Worm (Caenorhabditis elegans) whole organism, L4 larva: ENCODE measurements around the gene ZK757.2.

Experiments
- D1046.2 ChIP-seq: fragments of 200-800 bp; sonication (Bioruptor generic); IDR thresholded peaks from 2 replicates; pipeline ENCODE4 v1.3.6; 2022; ENCODE audit warnings: missing genetic modification characterization, missing compliant biosample characterization
- T20F7.1 ChIP-seq: fragments of 200-800 bp; sonication (Bioruptor generic); optimal IDR thresholded peaks from 2 replicates; lab custom pipeline; 2018; ENCODE audit warnings: mild to moderate bottlenecking, missing genetic modification characterization, missing compliant biosample characterization
- T26A8.4 ChIP-seq: fragments of 200-800 bp; sonication (Bioruptor generic); IDR thresholded peaks from 2 replicates; pipeline ENCODE4 v1.3.6; 2022; ENCODE audit warnings: missing genetic modification characterization, missing compliant biosample characterization
- Y48G9A.11 ChIP-seq: fragments of 200-800 bp; sonication (Bioruptor generic); IDR thresholded peaks from 2 replicates; pipeline ENCODE4 v1.3.6; 2022; ENCODE audit warnings: missing genetic modification reagents, missing genetic modification characterization, missing compliant biosample characterization
- Y5F2A.4 ChIP-seq: fragments of 200-800 bp; sonication (Bioruptor generic); optimal IDR thresholded peaks from 2 replicates; lab custom pipeline; 2018; ENCODE audit warnings: mild to moderate bottlenecking, missing genetic modification characterization, missing compliant biosample characterization
- ZK337.2 ChIP-seq: fragments of 200-800 bp; sonication (Bioruptor generic); IDR thresholded peaks from 2 replicates; pipeline ENCODE4 v1.3.6; 2022; ENCODE audit warnings: missing genetic modification reagents, missing genetic modification characterization, missing compliant biosample characterization
- ZK546.5 ChIP-seq, 2 experiments: sonication (generic microtip); optimal IDR thresholded peaks; 2 replicates each; lab custom pipeline; 2017; ENCODE audit warnings: missing biosample characterization in 2 of 2, missing genetic modification characterization in 2 of 2
- aly-2 ChIP-seq: sonication (generic microtip); optimal IDR thresholded peaks from 2 replicates; lab custom pipeline; 2018; ENCODE audit warnings: missing biosample characterization, missing genetic modification characterization
- ceh-20 ChIP-seq: fragments of 200-800 bp; sonication (Bioruptor generic); IDR thresholded peaks from 2 replicates; pipeline ENCODE4 v1.3.6; 2022; ENCODE audit warnings: missing genetic modification reagents, missing genetic modification characterization, missing compliant biosample characterization
- ceh-32 ChIP-seq: sonication (generic microtip); optimal IDR thresholded peaks from 2 replicates; lab custom pipeline; 2016; ENCODE audit warnings: mild to moderate bottlenecking, missing genetic modification characterization, missing compliant biosample characterization; ENCODE audit not compliant: poor library complexity
- ceh-44 ChIP-seq: fragments of 200-800 bp; sonication (Bioruptor generic); IDR thresholded peaks from 2 replicates; pipeline ENCODE4 v1.3.6; 2022; ENCODE audit warnings: missing genetic modification reagents, missing genetic modification characterization, missing compliant biosample characterization
- ceh-82 ChIP-seq: sonication (generic microtip); optimal IDR thresholded peaks from 2 replicates; lab custom pipeline; 2017; ENCODE audit warnings: missing biosample characterization, missing genetic modification characterization
- ces-1 ChIP-seq: fragments of 150-350 bp; sonication (generic microtip); optimal IDR thresholded peaks from 4 replicates; lab custom pipeline; 2014; ENCODE audit warnings: missing biosample characterization, missing genetic modification reagents, missing genetic modification characterization
- ctbp-1 ChIP-seq: fragments of 200-800 bp; sonication (Bioruptor generic); IDR thresholded peaks from 2 replicates; pipeline ENCODE4 v1.3.6; 2022; ENCODE audit warnings: missing genetic modification reagents, missing genetic modification characterization, missing compliant biosample characterization
- daf-8 ChIP-seq: fragments of 200-800 bp; sonication (Bioruptor generic); IDR thresholded peaks from 2 replicates; pipeline ENCODE4 v1.3.6; 2022; ENCODE audit warnings: missing genetic modification characterization, missing compliant biosample characterization
- dmd-6 ChIP-seq: fragments of 200-800 bp; sonication (Bioruptor generic); IDR thresholded peaks from 2 replicates; pipeline ENCODE4 v1.3.6; 2022; ENCODE audit warnings: missing genetic modification reagents, missing genetic modification characterization, missing compliant biosample characterization
- dmd-8 ChIP-seq: fragments of 200-800 bp; sonication (Bioruptor generic); IDR thresholded peaks from 2 replicates; pipeline ENCODE4 v1.3.6; 2022; ENCODE audit warnings: missing genetic modification characterization, missing compliant biosample characterization
- dmd-9 ChIP-seq: fragments of 200-800 bp; sonication (Bioruptor generic); IDR thresholded peaks from 2 replicates; pipeline ENCODE4 v1.3.6; 2022; ENCODE audit warnings: missing genetic modification reagents, missing genetic modification characterization, missing compliant biosample characterization
- dpl-1 ChIP-seq: fragments of 150-350 bp; optimal IDR thresholded peaks from 2 replicates; lab custom pipeline; 2014; ENCODE audit warnings: missing biosample characterization, missing genetic modification reagents, missing genetic modification characterization
- egl-27 ChIP-seq: sonication (generic microtip); optimal IDR thresholded peaks from 3 replicates; lab custom pipeline; 2017; ENCODE audit warnings: missing biosample characterization, missing genetic modification reagents, missing genetic modification characterization
- egl-43 ChIP-seq: fragments of 200-800 bp; sonication (Bioruptor generic); IDR thresholded peaks from 2 replicates; pipeline ENCODE4 v1.3.6; 2022; ENCODE audit warnings: missing genetic modification reagents, missing genetic modification characterization, missing compliant biosample characterization
- hlh-11 ChIP-seq: fragments of 200-800 bp; sonication (Bioruptor generic); optimal IDR thresholded peaks from 2 replicates; lab custom pipeline; 2018; ENCODE audit warnings: mild to moderate bottlenecking, missing genetic modification characterization, missing compliant biosample characterization
- jun-1 ChIP-seq: fragments of 150-350 bp; optimal IDR thresholded peaks from 2 replicates; lab custom pipeline; 2014; ENCODE audit warnings: missing biosample characterization, missing genetic modification reagents, missing genetic modification characterization
- lin-1 ChIP-seq: fragments of 200-800 bp; sonication (Bioruptor generic); IDR thresholded peaks from 2 replicates; pipeline ENCODE4 v1.3.6; 2022; ENCODE audit warnings: missing genetic modification reagents, missing genetic modification characterization, missing compliant biosample characterization
- lin-15B ChIP-seq: fragments of 150-350 bp; sonication (generic microtip); optimal IDR thresholded peaks from 3 replicates; lab custom pipeline; 2014; ENCODE audit warnings: missing biosample characterization, missing genetic modification characterization
- lin-29 ChIP-seq: fragments of 200-800 bp; sonication (Bioruptor generic); IDR thresholded peaks from 2 replicates; pipeline ENCODE4 v1.3.6; 2022; ENCODE audit warnings: missing genetic modification reagents, missing genetic modification characterization, missing compliant biosample characterization
- lin-38 ChIP-seq: fragments of 200-800 bp; sonication (Bioruptor generic); IDR thresholded peaks from 2 replicates; pipeline ENCODE4 v1.3.6; 2022; ENCODE audit warnings: missing genetic modification reagents, missing genetic modification characterization, missing compliant biosample characterization
- lsy-2 ChIP-seq, 2 experiments: fragments of 150-350 bp in 1 of 2; sonication (generic microtip) in 1 of 2; optimal IDR thresholded peaks; 2 replicates each; lab custom pipeline; 2014 to 2017; ENCODE audit warnings: missing biosample characterization in 2 of 2, missing genetic modification characterization in 2 of 2
- mdt-29 ChIP-seq: fragments of 200-800 bp; sonication (Bioruptor generic); IDR thresholded peaks from 2 replicates; pipeline ENCODE4 v1.3.6; 2022; ENCODE audit warnings: missing genetic modification reagents, missing genetic modification characterization, missing compliant biosample characterization
- mxl-2 ChIP-seq: fragments of 200-800 bp; sonication (Bioruptor generic); conservative IDR thresholded peaks from 2 replicates; pipeline ENCODE4 v1.3.6; 2022; ENCODE audit warnings: missing genetic modification reagents, missing genetic modification characterization, missing compliant biosample characterization
- nhr-10 ChIP-seq: fragments of 150-350 bp; optimal IDR thresholded peaks from 2 replicates; lab custom pipeline; 2014; ENCODE audit warnings: missing biosample characterization, missing genetic modification characterization
- nhr-111 ChIP-seq: fragments of 200-800 bp; sonication (Bioruptor generic); optimal IDR thresholded peaks from 2 replicates; lab custom pipeline; 2018; ENCODE audit warnings: mild to moderate bottlenecking, missing genetic modification characterization, missing compliant biosample characterization
- nhr-25 ChIP-seq: sonication (generic microtip); optimal IDR thresholded peaks from 2 replicates; lab custom pipeline; 2017; ENCODE audit warnings: missing genetic modification characterization, mild to moderate bottlenecking, missing compliant biosample characterization, antibody characterized with exemption, moderate library complexity, borderline replicate concordance; ENCODE audit not compliant: insufficient read depth
- nhr-28 ChIP-seq: fragments of 150-350 bp; optimal IDR thresholded peaks from 2 replicates; lab custom pipeline; 2014; ENCODE audit warnings: missing biosample characterization, missing genetic modification characterization
- nhr-41 ChIP-seq: fragments of 200-800 bp; sonication (Bioruptor generic); IDR thresholded peaks from 2 replicates; pipeline ENCODE4 v1.3.6; 2022; ENCODE audit warnings: missing genetic modification reagents, missing genetic modification characterization, missing compliant biosample characterization
- nhr-42 ChIP-seq: fragments of 200-800 bp; sonication (Bioruptor generic); IDR thresholded peaks from 2 replicates; pipeline ENCODE4 v1.3.6; 2022; ENCODE audit warnings: missing genetic modification characterization, missing compliant biosample characterization
- nhr-76 ChIP-seq: fragments of 150-350 bp; optimal IDR thresholded peaks from 2 replicates; lab custom pipeline; 2014; ENCODE audit warnings: missing biosample characterization, missing genetic modification characterization
- nhr-77 ChIP-seq: fragments of 150-350 bp; optimal IDR thresholded peaks from 2 replicates; lab custom pipeline; 2014; ENCODE audit warnings: missing biosample characterization, missing genetic modification characterization
- pqm-1 ChIP-seq: sonication (generic microtip); optimal IDR thresholded peaks from 2 replicates; lab custom pipeline; 2017; ENCODE audit warnings: missing biosample characterization, missing genetic modification characterization
- skn-1 ChIP-seq: fragments of 150-350 bp; optimal IDR thresholded peaks from 2 replicates; lab custom pipeline; 2014; ENCODE audit warnings: missing biosample characterization, missing genetic modification characterization
- snpc-1.2 ChIP-seq: fragments of 200-800 bp; sonication (Bioruptor generic); IDR thresholded peaks from 2 replicates; pipeline ENCODE4 v1.3.6; 2022; ENCODE audit warnings: missing genetic modification reagents, missing genetic modification characterization, missing compliant biosample characterization
- spr-1 ChIP-seq: sonication (generic microtip); optimal IDR thresholded peaks from 2 replicates; lab custom pipeline; 2016; ENCODE audit warnings: mild to moderate bottlenecking, missing genetic modification characterization, missing compliant biosample characterization
- spr-3 ChIP-seq: fragments of 200-800 bp; sonication (Bioruptor generic); optimal IDR thresholded peaks from 2 replicates; lab custom pipeline; 2018; ENCODE audit warnings: mild to moderate bottlenecking, missing genetic modification characterization, missing compliant biosample characterization
- tag-97 ChIP-seq: fragments of 200-800 bp; sonication (Bioruptor generic); IDR thresholded peaks from 2 replicates; pipeline ENCODE4 v1.3.6; 2022; ENCODE audit warnings: missing genetic modification characterization, missing compliant biosample characterization
- tra-1 ChIP-seq: fragments of 200-800 bp; sonication (Bioruptor generic); IDR thresholded peaks from 2 replicates; pipeline ENCODE4 v1.3.6; 2022; ENCODE audit warnings: missing genetic modification reagents, missing genetic modification characterization, missing compliant biosample characterization
- unc-130 ChIP-seq: sonication (generic microtip); optimal IDR thresholded peaks from 2 replicates; lab custom pipeline; 2016; ENCODE audit warnings: missing genetic modification reagents, missing genetic modification characterization, missing compliant biosample characterization
- unc-39 ChIP-seq: sonication (generic microtip); optimal IDR thresholded peaks from 2 replicates; lab custom pipeline; 2017; ENCODE audit warnings: missing biosample characterization, missing genetic modification characterization
- unc-62 ChIP-seq, 3 experiments: fragments of 150-350 bp in 1 of 3; sonication (generic microtip); optimal IDR thresholded peaks in 2 of 3; peaks in 1 of 3; 1 replicate in 1 of 3; 2 replicates in 2 of 3; lab custom pipeline; 2014 to 2017; ENCODE audit warnings: missing biosample characterization in 3 of 3, missing genetic modification characterization in 3 of 3, missing genetic modification reagents in 3 of 3, missing genotype in 1 of 3
- zip-11 ChIP-seq: fragments of 200-800 bp; sonication (Bioruptor generic); IDR thresholded peaks from 2 replicates; pipeline ENCODE4 v1.3.6; 2022; ENCODE audit warnings: missing genetic modification characterization, missing compliant biosample characterization

The ZK757.2 gene

ce11 chrIII:9849950-9850349 lies 28.8 kb downstream of the ZK757.2 start (continued):
- TF ChIP-seq ces-1 (GFP tag; lab: Kevin White, UChicago) (no peak), nhr-10 (no peak), dmd-9 (GFP tag; lab: Robert Waterston, UW) (no peak), hlh-11 (tag; lab: Kevin White, UChicago) (peak; percentile 58), jun-1 (tag; lab: Kevin White, UChicago) (no peak), lin-29 (GFP tag; lab: Robert Waterston, UW) (no peak), Y5F2A.4 (GFP tag; lab: Kevin White, UChicago) (no peak), spr-1 (tag; lab: Kevin White, UChicago) (no peak), lsy-2 (tag; optimal IDR thresholded peaks at IDR 0.05; lab: Kevin White, UChicago) (no peak), D1046.2 (GFP tag; lab: Robert Waterston, UW) (no peak), pqm-1 (peak; percentile 45), nhr-42 (GFP tag; lab: Robert Waterston, UW) (no peak), tag-97 (GFP tag; lab: Robert Waterston, UW) (no peak), lin-1 (GFP tag; lab: Robert Waterston, UW) (no peak), mxl-2 (GFP tag; lab: Robert Waterston, UW) (no peak), egl-43 (GFP tag; lab: Robert Waterston, UW) (no peak), egl-27 (no peak), daf-8 (no peak), snpc-1.2 (GFP tag; lab: Robert Waterston, UW) (no peak), ZK337.2 (no peak), unc-62 (GFP tag; optimal IDR thresholded peaks at IDR 0.05 in 1 of 2; lab: Kevin White, UChicago) (peak in 1 of 2 experiments; percentile 73), unc-62 (tag; optimal IDR thresholded peaks at IDR 0.05; lab: Kevin White, UChicago) (no peak), aly-2 (no peak), Y48G9A.11 (GFP tag; lab: Robert Waterston, UW) (no peak), lin-15B (tag; lab: Kevin White, UChicago) (no peak), ceh-32 (no peak), T20F7.1 (GFP tag; lab: Kevin White, UChicago) (no peak), nhr-111 (GFP tag; lab: Kevin White, UChicago) (no peak), nhr-28 (tag; lab: Kevin White, UChicago) (peak; percentile 87), tra-1 (GFP tag; lab: Robert Waterston, UW) (0 out of 2 replicates have a peak, but pooled peaks have one; percentile 43), T26A8.4 (GFP tag; lab: Robert Waterston, UW) (no peak), unc-130 (GFP tag; lab: Kevin White, UChicago) (no peak), skn-1 (tag; lab: Kevin White, UChicago) (no peak), nhr-41 (GFP tag; lab: Robert Waterston, UW) (no peak), ZK546.5 (tag; optimal IDR thresholded peaks at IDR 0.05; lab: Kevin White, UChicago) (no peak), dmd-8 (no peak), lin-38 (GFP tag; lab: Robert Waterston, UW) (no peak), nhr-25 (tag; lab: Kevin White, UChicago) (no peak), nhr-77 (peak; percentile 33), dmd-6 (GFP tag; lab: Robert Waterston, UW) (peak; percentile 63), ceh-20 (no peak), zip-11 (GFP tag; lab: Robert Waterston, UW) (no peak), dpl-1 (GFP tag; lab: Kevin White, UChicago) (no peak), ceh-44 (no peak), ctbp-1 (no peak), spr-3 (GFP tag; lab: Kevin White, UChicago) (no peak), unc-39 (tag; lab: Kevin White, UChicago) (no peak), ceh-82 (tag; lab: Kevin White, UChicago) (no peak), nhr-76 (tag; lab: Kevin White, UChicago) (no peak), mdt-29 (GFP tag; lab: Robert Waterston, UW) (no peak)
